Worm (Caenorhabditis elegans) whole organism, L4/young adult: ENCODE results near the gene mrps-22.

ENCODE experiments used
- W03F9.2 ChIP-seq: fragments of 150-350 bp; optimal IDR thresholded peaks from 2 replicates; lab custom pipeline; 2014; ENCODE audit warnings: missing biosample characterization, missing genetic modification characterization
- him-1 ChIP-seq: sonication (generic microtip); optimal IDR thresholded peaks from 2 replicates; lab custom pipeline; 2016; ENCODE audit warnings: missing genotype, missing genetic modification reagents, missing genetic modification characterization, missing compliant biosample characterization

DNA sequence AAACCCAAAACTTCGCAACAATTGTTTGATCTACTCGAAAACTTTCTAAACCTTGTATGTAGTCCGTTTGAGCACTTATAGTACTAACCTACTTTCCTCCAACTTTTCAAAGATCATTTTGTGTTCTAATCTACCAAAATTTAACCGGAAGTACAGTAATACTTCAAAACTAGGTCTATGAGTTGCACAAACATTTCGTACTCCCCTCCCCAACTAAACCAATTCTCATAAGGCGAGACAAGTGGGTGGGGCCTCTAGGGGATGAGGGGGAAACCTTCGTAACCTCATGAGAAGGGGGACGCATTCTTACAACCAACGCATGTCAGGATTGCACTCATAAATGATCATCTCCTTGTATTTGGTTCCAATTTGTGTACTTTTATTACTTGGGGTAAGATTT lies 39.5 kb downstream of the mrps-22 start, which contains the start of gene cutl-9:
- TF ChIP-seq W03F9.2 (tag; lab: Kevin White, UChicago) (no peak), him-1 (tag; lab: Kevin White, UChicago) (no peak)
